Worm (Caenorhabditis elegans) whole organism, L3 larva: ENCODE data around the gene F32D8.14.
A peak's percentile ranks its signal among the peaks of the same experiment; 100 is the strongest.

Experiments
- R02D3.7 ChIP-seq: fragments of 150-350 bp; optimal IDR thresholded peaks from 2 replicates; lab custom pipeline; 2014; ENCODE audit warnings: missing biosample characterization, missing genetic modification characterization
- ZK546.5 ChIP-seq: sonication (generic microtip); optimal IDR thresholded peaks from 2 replicates; lab custom pipeline; 2017; ENCODE audit warnings: missing biosample characterization, missing genetic modification characterization
- aly-2 ChIP-seq: fragments of 150-350 bp; optimal IDR thresholded peaks from 2 replicates; lab custom pipeline; 2014; ENCODE audit warnings: missing biosample characterization, missing genetic modification characterization
- ama-1 ChIP-seq: fragments of 150-350 bp; optimal IDR thresholded peaks from 2 replicates; lab custom pipeline; 2018
- ceh-16 ChIP-seq: sonication (generic microtip); optimal IDR thresholded peaks from 2 replicates; lab custom pipeline; 2017; ENCODE audit warnings: missing biosample characterization, missing genetic modification characterization
- ceh-28 ChIP-seq: fragments of 150-350 bp; optimal IDR thresholded peaks from 2 replicates; lab custom pipeline; 2014; ENCODE audit warnings: missing biosample characterization, missing genetic modification reagents, missing genetic modification characterization
- ceh-82 ChIP-seq: fragments of 150-350 bp; optimal IDR thresholded peaks from 2 replicates; lab custom pipeline; 2014; ENCODE audit warnings: missing biosample characterization, missing genetic modification characterization
- ceh-9 ChIP-seq: sonication (generic microtip); optimal IDR thresholded peaks from 2 replicates; lab custom pipeline; 2018; ENCODE audit warnings: missing biosample characterization, missing genetic modification characterization
- daf-12 ChIP-seq: fragments of 150-350 bp; optimal IDR thresholded peaks from 2 replicates; lab custom pipeline; 2014; ENCODE audit warnings: missing biosample characterization, missing genetic modification reagents, missing genetic modification characterization
- egl-27 ChIP-seq: sonication (generic microtip); optimal IDR thresholded peaks from 4 replicates; lab custom pipeline; 2017; ENCODE audit warnings: missing biosample characterization, missing genetic modification reagents, missing genetic modification characterization
- egl-5 ChIP-seq: fragments of 150-350 bp; optimal IDR thresholded peaks from 2 replicates; lab custom pipeline; 2017; ENCODE audit warnings: missing biosample characterization, missing genetic modification reagents, missing genetic modification characterization, inconsistent platforms
- elt-1 ChIP-seq: fragments of 150-350 bp; optimal IDR thresholded peaks from 2 replicates; lab custom pipeline; 2014; ENCODE audit warnings: missing biosample characterization, missing genetic modification characterization
- elt-2 ChIP-seq: sonication (generic microtip); optimal IDR thresholded peaks from 2 replicates; lab custom pipeline; 2016; ENCODE audit warnings: missing genetic modification reagents, mild to moderate bottlenecking, missing genetic modification characterization, missing compliant biosample characterization
- elt-3 ChIP-seq, 3 experiments: fragments of 150-350 bp in 1 of 3; sonication (generic microtip) in 2 of 3; optimal IDR thresholded peaks; 2 replicates in 2 of 3; 4 replicates in 1 of 3; lab custom pipeline; 2014 to 2017; ENCODE audit warnings: missing biosample characterization in 3 of 3, missing genetic modification characterization in 3 of 3
- eor-1 ChIP-seq, 2 experiments: fragments of 150-350 bp; optimal IDR thresholded peaks; 2 replicates each; lab custom pipeline; 2014 to 2018; ENCODE audit warnings: missing biosample characterization in 2 of 2, missing genetic modification characterization in 2 of 2
- fkh-10 ChIP-seq: sonication (generic microtip); optimal IDR thresholded peaks from 2 replicates; lab custom pipeline; 2017; ENCODE audit warnings: missing biosample characterization, missing genetic modification reagents, missing genetic modification characterization
- fkh-2 ChIP-seq: fragments of 150-350 bp; optimal IDR thresholded peaks from 2 replicates; lab custom pipeline; 2014; ENCODE audit warnings: missing biosample characterization, missing genetic modification reagents, missing genetic modification characterization
- fos-1 ChIP-seq: fragments of 150-350 bp; optimal IDR thresholded peaks from 2 replicates; lab custom pipeline; 2014; ENCODE audit warnings: missing biosample characterization, missing genetic modification characterization
- hmg-11 ChIP-seq: sonication (generic microtip); optimal IDR thresholded peaks from 2 replicates; lab custom pipeline; 2016; ENCODE audit warnings: missing genetic modification characterization, missing compliant biosample characterization
- jun-1 ChIP-seq: fragments of 150-350 bp; optimal IDR thresholded peaks from 2 replicates; lab custom pipeline; 2014; ENCODE audit warnings: missing biosample characterization, missing genetic modification reagents, missing genetic modification characterization
- lin-15B ChIP-seq: fragments of 150-350 bp; optimal IDR thresholded peaks from 2 replicates; lab custom pipeline; 2014; ENCODE audit warnings: missing biosample characterization, missing genetic modification characterization
- lin-39 ChIP-seq: fragments of 150-350 bp; optimal IDR thresholded peaks from 2 replicates; lab custom pipeline; 2018; ENCODE audit warnings: missing biosample characterization, missing genetic modification reagents, missing genetic modification characterization
- lsy-12 ChIP-seq: sonication (generic microtip); optimal IDR thresholded peaks from 2 replicates; lab custom pipeline; 2016; ENCODE audit warnings: mild to moderate bottlenecking, missing genetic modification characterization, missing compliant biosample characterization
- mdl-1 ChIP-seq: fragments of 150-350 bp; optimal IDR thresholded peaks from 2 replicates; lab custom pipeline; 2014; ENCODE audit warnings: missing biosample characterization, missing genetic modification characterization
- mml-1 ChIP-seq: fragments of 150-350 bp; sonication (generic microtip); optimal IDR thresholded peaks from 3 replicates; lab custom pipeline; 2014; ENCODE audit warnings: missing biosample characterization, missing genetic modification characterization
- nfya-1 ChIP-seq: sonication (generic microtip); optimal IDR thresholded peaks from 2 replicates; lab custom pipeline; 2017; ENCODE audit warnings: missing genetic modification characterization, mild to moderate bottlenecking, missing compliant biosample characterization, antibody characterized with exemption, moderate library complexity; ENCODE audit not compliant: insufficient read depth
- nhr-11 ChIP-seq: fragments of 150-350 bp; optimal IDR thresholded peaks from 2 replicates; lab custom pipeline; 2014; ENCODE audit warnings: missing biosample characterization, missing genetic modification characterization
- nhr-12 ChIP-seq: fragments of 150-350 bp; optimal IDR thresholded peaks from 2 replicates; lab custom pipeline; 2014; ENCODE audit warnings: missing biosample characterization, missing genetic modification characterization
- nhr-23 ChIP-seq: fragments of 150-350 bp; optimal IDR thresholded peaks from 2 replicates; lab custom pipeline; 2014; ENCODE audit warnings: missing biosample characterization, missing genetic modification reagents, missing genetic modification characterization
- nhr-237 ChIP-seq: fragments of 150-350 bp; optimal IDR thresholded peaks from 2 replicates; lab custom pipeline; 2014; ENCODE audit warnings: missing biosample characterization, missing genetic modification characterization
- nhr-25 ChIP-seq: sonication (generic microtip); optimal IDR thresholded peaks from 2 replicates; lab custom pipeline; 2017; ENCODE audit warnings: missing biosample characterization, missing genetic modification characterization
- nhr-28 ChIP-seq: fragments of 150-350 bp; optimal IDR thresholded peaks from 2 replicates; lab custom pipeline; 2014; ENCODE audit warnings: missing biosample characterization, missing genetic modification characterization
- nhr-43 ChIP-seq: sonication (generic microtip); optimal IDR thresholded peaks from 2 replicates; lab custom pipeline; 2016; ENCODE audit warnings: mild to moderate bottlenecking, missing genetic modification characterization, missing compliant biosample characterization; ENCODE audit not compliant: poor library complexity, severe bottlenecking
- nhr-67 ChIP-seq: fragments of 150-350 bp; optimal IDR thresholded peaks from 2 replicates; lab custom pipeline; 2014; ENCODE audit warnings: missing biosample characterization, missing genetic modification characterization
- nhr-76 ChIP-seq: fragments of 150-350 bp; sonication (generic microtip); optimal IDR thresholded peaks from 5 replicates; lab custom pipeline; 2014; ENCODE audit warnings: missing biosample characterization, missing genetic modification characterization
- nhr-77 ChIP-seq: fragments of 150-350 bp; optimal IDR thresholded peaks from 2 replicates; lab custom pipeline; 2014; ENCODE audit warnings: missing biosample characterization, missing genetic modification characterization
- pha-4 ChIP-seq: fragments of 150-350 bp; optimal IDR thresholded peaks from 2 replicates; lab custom pipeline; 2014; ENCODE audit warnings: missing biosample characterization, missing genetic modification reagents, missing genetic modification characterization
- pqm-1 ChIP-seq: fragments of 150-350 bp; optimal IDR thresholded peaks from 2 replicates; lab custom pipeline; 2017; ENCODE audit warnings: missing biosample characterization, missing genetic modification characterization, inconsistent platforms
- sea-2 ChIP-seq: fragments of 150-350 bp; sonication (generic microtip); optimal IDR thresholded peaks from 4 replicates; lab custom pipeline; 2014; ENCODE audit warnings: missing biosample characterization, missing genetic modification reagents, missing genetic modification characterization
- skn-1 ChIP-seq: fragments of 150-350 bp; optimal IDR thresholded peaks from 2 replicates; lab custom pipeline; 2014; ENCODE audit warnings: missing biosample characterization, missing genetic modification characterization
- snpc-4 ChIP-seq: fragments of 150-350 bp; optimal IDR thresholded peaks from 2 replicates; lab custom pipeline; 2014; ENCODE audit warnings: missing biosample characterization, missing genetic modification characterization
- tbx-2 ChIP-seq: sonication (generic microtip); optimal IDR thresholded peaks from 2 replicates; lab custom pipeline; 2016; ENCODE audit warnings: mild to moderate bottlenecking, missing genetic modification characterization, missing compliant biosample characterization
- unc-39 ChIP-seq: sonication (generic microtip); optimal IDR thresholded peaks from 4 replicates; lab custom pipeline; 2017; ENCODE audit warnings: missing biosample characterization, missing genetic modification characterization
- unc-62 ChIP-seq: fragments of 150-350 bp; sonication (generic microtip); optimal IDR thresholded peaks from 4 replicates; lab custom pipeline; 2014; ENCODE audit warnings: missing biosample characterization, missing genetic modification reagents, missing genetic modification characterization
- zag-1 ChIP-seq: fragments of 150-350 bp; optimal IDR thresholded peaks from 2 replicates; lab custom pipeline; 2014; ENCODE audit warnings: missing biosample characterization, missing genetic modification characterization
- ztf-11 ChIP-seq: fragments of 150-350 bp; optimal IDR thresholded peaks from 2 replicates; lab custom pipeline; 2014; ENCODE audit warnings: missing biosample characterization, missing genetic modification characterization
- ztf-4 ChIP-seq: fragments of 150-350 bp; optimal IDR thresholded peaks from 2 replicates; lab custom pipeline; 2014; ENCODE audit warnings: missing biosample characterization, missing genetic modification characterization

Gene F32D8.14

DNA sequence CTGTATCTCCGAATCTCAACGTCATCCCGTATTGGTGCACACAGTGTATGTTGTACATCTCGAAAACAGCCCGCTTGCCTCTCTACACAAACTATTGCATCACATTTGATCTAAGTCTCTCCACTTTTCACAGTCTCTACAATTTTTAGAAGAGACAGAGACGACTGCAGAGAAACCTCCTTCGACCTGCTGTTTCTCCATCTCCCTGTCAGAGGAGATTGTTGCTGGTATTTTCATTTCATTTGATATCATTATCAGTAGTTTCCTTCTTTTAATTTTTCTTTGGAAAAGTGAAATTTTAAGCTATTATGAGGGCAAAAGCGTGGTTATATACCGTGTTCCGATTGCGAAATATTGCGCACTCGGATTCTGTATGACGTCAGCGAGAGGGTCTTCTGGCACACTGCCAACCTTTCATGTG, 46.0 kb upstream of the F32D8.14 start:
- TF ChIP-seq elt-1 (tag; lab: Kevin White, UChicago) (peak; percentile 58), hmg-11 (tag; lab: Kevin White, UChicago) (peak; percentile 70), ZK546.5 (tag; lab: Kevin White, UChicago) (no peak), egl-5 (tag; lab: Kevin White, UChicago) (no peak), snpc-4 (tag; lab: Kevin White, UChicago) (peak; percentile 39), nhr-67 (tag; lab: Kevin White, UChicago) (no peak), nhr-25 (tag; lab: Kevin White, UChicago) (peak; percentile 19), elt-2 (tag; lab: Kevin White, UChicago) (peak; percentile 94), fkh-2 (no peak), ztf-4 (tag; lab: Kevin White, UChicago) (no peak), fos-1 (tag; lab: Kevin White, UChicago) (no peak), ceh-9 (tag; lab: Kevin White, UChicago) (no peak), pha-4 (tag; lab: Kevin White, UChicago) (peak; percentile 60), nhr-12 (tag; lab: Kevin White, UChicago) (no peak), mml-1 (tag; lab: Kevin White, UChicago) (no peak), elt-3 (tag; optimal IDR thresholded peaks at IDR 0.05; lab: Kevin White, UChicago) (no peak), R02D3.7 (tag; lab: Kevin White, UChicago) (peak; percentile 26), aly-2 (no peak), ceh-28 (tag; lab: Kevin White, UChicago) (peak; percentile 50), mdl-1 (no peak), ceh-16 (tag; lab: Kevin White, UChicago) (no peak), nhr-237 (no peak), sea-2 (GFP tag; lab: Kevin White, UChicago) (no peak), egl-27 (tag; lab: Kevin White, UChicago) (peak; percentile 31), nhr-76 (peak; percentile 20), fkh-10 (peak; percentile 32), nhr-28 (tag; lab: Kevin White, UChicago) (no peak), lin-39 (no peak), nhr-77 (tag; lab: Kevin White, UChicago) (no peak), nhr-43 (peak; percentile 44), lin-15B (tag; lab: Kevin White, UChicago) (peak; percentile 35), lsy-12 (tag; lab: Kevin White, UChicago) (no peak), unc-39 (tag; lab: Kevin White, UChicago) (no peak), nfya-1 (tag; lab: Kevin White, UChicago) (peak; percentile 76), unc-62 (peak; percentile 36), tbx-2 (tag; lab: Kevin White, UChicago) (no peak), nhr-23 (tag; lab: Kevin White, UChicago) (peak; percentile 60), ztf-11 (tag; lab: Kevin White, UChicago) (no peak), pqm-1 (tag; lab: Kevin White, UChicago) (peak; percentile 88), ceh-82 (tag; lab: Kevin White, UChicago) (no peak), eor-1 (tag; optimal IDR thresholded peaks at IDR 0.05; lab: Kevin White, UChicago) (no peak), ama-1 (lab: Kevin White, UChicago) (peak; percentile 75), nhr-11 (no peak), daf-12 (tag; lab: Kevin White, UChicago) (no peak), jun-1 (tag; lab: Kevin White, UChicago) (peak; percentile 44), skn-1 (tag; lab: Kevin White, UChicago) (peak; percentile 39), zag-1 (tag; lab: Kevin White, UChicago) (no peak)
- TF ChIP-seq, all 47 proteins: peak for 20
